Worm (Caenorhabditis elegans) whole organism, L3 larva: Measurements from ENCODE around the gene kgb-1.

ENCODE experiments used
- ama-1 ChIP-seq: fragments of 150-350 bp; optimal IDR thresholded peaks from 2 replicates; lab custom pipeline; 2018
- elt-1 ChIP-seq: fragments of 150-350 bp; optimal IDR thresholded peaks from 2 replicates; lab custom pipeline; 2014; ENCODE audit warnings: missing biosample characterization, missing genetic modification characterization
- fkh-10 ChIP-seq: sonication (generic microtip); optimal IDR thresholded peaks from 2 replicates; lab custom pipeline; 2017; ENCODE audit warnings: missing biosample characterization, missing genetic modification reagents, missing genetic modification characterization
- fos-1 ChIP-seq: fragments of 150-350 bp; optimal IDR thresholded peaks from 2 replicates; lab custom pipeline; 2014; ENCODE audit warnings: missing biosample characterization, missing genetic modification characterization
- jun-1 ChIP-seq: fragments of 150-350 bp; optimal IDR thresholded peaks from 2 replicates; lab custom pipeline; 2014; ENCODE audit warnings: missing biosample characterization, missing genetic modification reagents, missing genetic modification characterization
- lin-39 ChIP-seq: fragments of 150-350 bp; optimal IDR thresholded peaks from 2 replicates; lab custom pipeline; 2018; ENCODE audit warnings: missing biosample characterization, missing genetic modification reagents, missing genetic modification characterization
- lsy-12 ChIP-seq: sonication (generic microtip); optimal IDR thresholded peaks from 2 replicates; lab custom pipeline; 2016; ENCODE audit warnings: mild to moderate bottlenecking, missing genetic modification characterization, missing compliant biosample characterization
- mdl-1 ChIP-seq: fragments of 150-350 bp; optimal IDR thresholded peaks from 2 replicates; lab custom pipeline; 2014; ENCODE audit warnings: missing biosample characterization, missing genetic modification characterization
- nhr-12 ChIP-seq: fragments of 150-350 bp; optimal IDR thresholded peaks from 2 replicates; lab custom pipeline; 2014; ENCODE audit warnings: missing biosample characterization, missing genetic modification characterization
- nhr-28 ChIP-seq: fragments of 150-350 bp; optimal IDR thresholded peaks from 2 replicates; lab custom pipeline; 2014; ENCODE audit warnings: missing biosample characterization, missing genetic modification characterization
- pha-4 ChIP-seq: fragments of 150-350 bp; optimal IDR thresholded peaks from 2 replicates; lab custom pipeline; 2014; ENCODE audit warnings: missing biosample characterization, missing genetic modification reagents, missing genetic modification characterization
- pqm-1 ChIP-seq: fragments of 150-350 bp; optimal IDR thresholded peaks from 2 replicates; lab custom pipeline; 2017; ENCODE audit warnings: missing biosample characterization, missing genetic modification characterization, inconsistent platforms
- skn-1 ChIP-seq: fragments of 150-350 bp; optimal IDR thresholded peaks from 2 replicates; lab custom pipeline; 2014; ENCODE audit warnings: missing biosample characterization, missing genetic modification characterization
- ztf-11 ChIP-seq: fragments of 150-350 bp; optimal IDR thresholded peaks from 2 replicates; lab custom pipeline; 2014; ENCODE audit warnings: missing biosample characterization, missing genetic modification characterization

DNA sequence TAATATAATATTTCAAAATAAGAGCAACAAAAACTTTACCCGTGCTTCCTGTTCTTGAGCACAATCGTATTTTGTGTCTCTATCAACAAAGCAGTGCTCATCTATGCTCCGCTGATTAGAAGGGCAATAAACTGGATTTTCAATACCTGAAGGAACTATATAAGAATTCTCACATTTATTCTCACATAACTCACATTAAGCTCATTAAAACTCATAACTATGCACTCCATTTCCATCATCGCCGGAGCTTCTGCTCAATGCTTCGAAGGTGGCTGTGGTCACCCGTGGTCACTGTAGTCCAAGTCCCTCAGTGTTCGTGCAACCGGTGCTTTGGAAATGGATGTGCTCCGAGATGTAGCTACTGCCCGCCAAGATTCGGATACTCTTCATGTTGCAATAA is 45.0 kb upstream of the kgb-1 start, which contains the start of the genes Y66H1A.8 and M04G7.5:
- TF ChIP-seq nhr-12 = no peak
- no peak for TF ChIP-seq nhr-28
- TF ChIP-seq jun-1 (tag; lab: Kevin White, UChicago) = no peak
- TF ChIP-seq ztf-11 = no peak
- no peak for TF ChIP-seq pqm-1
- TF ChIP-seq ama-1 (lab: Kevin White, UChicago) = no peak
- no peak for TF ChIP-seq pha-4
- no peak for TF ChIP-seq lin-39 (tag; lab: Kevin White, UChicago)
- no peak for TF ChIP-seq elt-1
- TF ChIP-seq fkh-10 = no peak
- no peak for TF ChIP-seq skn-1 (tag; lab: Kevin White, UChicago)
- TF ChIP-seq fos-1 (tag; lab: Kevin White, UChicago) = no peak
- TF ChIP-seq mdl-1 (tag; lab: Kevin White, UChicago) = no peak
- TF ChIP-seq lsy-12 (tag; lab: Kevin White, UChicago) = no peak
